Worm (Caenorhabditis elegans) whole organism, young adult: ENCODE measurements around the gene fntb-1.

Experiments
- B0336.3 ChIP-seq: fragments of 200-800 bp; sonication (Bioruptor generic); IDR thresholded peaks from 2 replicates; pipeline ENCODE4 v1.3.6; 2022; ENCODE audit warnings: missing genetic modification characterization, missing compliant biosample characterization
- C06A6.2 ChIP-seq: fragments of 200-800 bp; sonication (Bioruptor generic); conservative IDR thresholded peaks from 2 replicates; pipeline ENCODE4 v1.3.6; 2022; ENCODE audit warnings: missing genetic modification characterization, missing compliant biosample characterization
- F22D6.2 ChIP-seq: sonication (generic microtip); optimal IDR thresholded peaks from 2 replicates; lab custom pipeline; 2016; ENCODE audit warnings: mild to moderate bottlenecking, missing genetic modification characterization, missing compliant biosample characterization
- F33H1.4 ChIP-seq: fragments of 200-800 bp; sonication (Bioruptor generic); IDR thresholded peaks from 2 replicates; pipeline ENCODE4 v1.3.6; 2022; ENCODE audit warnings: missing genetic modification reagents, missing genetic modification characterization, missing compliant biosample characterization
- F57A8.1 ChIP-seq: fragments of 200-800 bp; sonication (Bioruptor generic); optimal IDR thresholded peaks from 2 replicates; lab custom pipeline; 2018; ENCODE audit warnings: mild to moderate bottlenecking, missing genetic modification characterization, moderate library complexity, missing compliant biosample characterization
- Y95B8A.8 ChIP-seq: fragments of 200-800 bp; sonication (Bioruptor generic); IDR thresholded peaks from 2 replicates; pipeline ENCODE4 v1.3.6; 2022; ENCODE audit warnings: missing genetic modification reagents, missing genetic modification characterization, missing compliant biosample characterization
- aptf-2 ChIP-seq: fragments of 200-800 bp; sonication (Bioruptor generic); conservative IDR thresholded peaks from 2 replicates; pipeline ENCODE4 v1.3.6; 2022; ENCODE audit warnings: missing genetic modification reagents, missing genetic modification characterization, missing compliant biosample characterization
- atf-7 ChIP-seq: sonication (generic microtip); optimal IDR thresholded peaks from 2 replicates; lab custom pipeline; 2017; ENCODE audit warnings: mild to moderate bottlenecking, missing genetic modification characterization, missing compliant biosample characterization
- athp-1 ChIP-seq: sonication (generic microtip); optimal IDR thresholded peaks from 2 replicates; lab custom pipeline; 2017; ENCODE audit warnings: mild to moderate bottlenecking, missing genetic modification characterization, missing compliant biosample characterization
- attf-3 ChIP-seq: fragments of 200-800 bp; sonication (Bioruptor generic); conservative IDR thresholded peaks from 2 replicates; pipeline ENCODE4 v1.3.6; 2022; ENCODE audit warnings: missing genetic modification reagents, missing genetic modification characterization, missing compliant biosample characterization
- attf-6 ChIP-seq: fragments of 200-800 bp; sonication (Bioruptor generic); IDR thresholded peaks from 2 replicates; pipeline ENCODE4 v1.3.6; 2022; ENCODE audit warnings: missing genetic modification reagents, missing genetic modification characterization, missing compliant biosample characterization
- ccch-3 ChIP-seq: fragments of 200-800 bp; sonication (Bioruptor generic); optimal IDR thresholded peaks from 2 replicates; lab custom pipeline; 2018; ENCODE audit warnings: mild to moderate bottlenecking, missing genetic modification characterization, missing compliant biosample characterization
- cebp-2 ChIP-seq: fragments of 200-800 bp; sonication (Bioruptor generic); IDR thresholded peaks from 2 replicates; pipeline ENCODE4 v1.3.6; 2022; ENCODE audit warnings: missing genetic modification characterization, missing compliant biosample characterization
- ceh-100 ChIP-seq: fragments of 200-800 bp; sonication (Bioruptor generic); IDR thresholded peaks from 2 replicates; pipeline ENCODE4 v1.3.6; 2022; ENCODE audit warnings: missing genetic modification reagents, missing genetic modification characterization, missing compliant biosample characterization
- ceh-27 ChIP-seq: fragments of 200-800 bp; sonication (Bioruptor generic); optimal IDR thresholded peaks from 2 replicates; lab custom pipeline; 2018; ENCODE audit warnings: mild to moderate bottlenecking, missing genetic modification characterization, moderate library complexity, missing compliant biosample characterization
- ceh-40 ChIP-seq: fragments of 200-800 bp; sonication (Bioruptor generic); IDR thresholded peaks from 2 replicates; pipeline ENCODE4 v1.3.6; 2022; ENCODE audit warnings: missing genetic modification characterization, missing compliant biosample characterization
- chd-7 ChIP-seq: sonication (generic microtip); optimal IDR thresholded peaks from 2 replicates; lab custom pipeline; 2016; ENCODE audit warnings: mild to moderate bottlenecking, missing genetic modification characterization, moderate library complexity, missing compliant biosample characterization
- die-1 ChIP-seq: sonication (generic microtip); optimal IDR thresholded peaks from 2 replicates; lab custom pipeline; 2016; ENCODE audit warnings: missing genotype, mild to moderate bottlenecking, missing genetic modification characterization, missing compliant biosample characterization
- dox-1 ChIP-seq: fragments of 200-800 bp; sonication (Bioruptor generic); IDR thresholded peaks from 2 replicates; pipeline ENCODE4 v1.3.6; 2022; ENCODE audit warnings: missing genetic modification reagents, missing genetic modification characterization, missing compliant biosample characterization
- egl-18 ChIP-seq: fragments of 200-800 bp; sonication (Bioruptor generic); IDR thresholded peaks from 2 replicates; pipeline ENCODE4 v1.3.6; 2022; ENCODE audit warnings: missing genetic modification reagents, missing genetic modification characterization, missing compliant biosample characterization
- egl-44 ChIP-seq: fragments of 200-800 bp; sonication (Bioruptor generic); IDR thresholded peaks from 2 replicates; pipeline ENCODE4 v1.3.6; 2022; ENCODE audit warnings: missing genetic modification reagents, missing genetic modification characterization, missing compliant biosample characterization
- ekl-4 ChIP-seq: fragments of 200-800 bp; sonication (Bioruptor generic); IDR thresholded peaks from 2 replicates; pipeline ENCODE4 v1.3.6; 2022; ENCODE audit warnings: missing genetic modification reagents, missing genetic modification characterization, missing compliant biosample characterization
- ets-4 ChIP-seq: fragments of 200-800 bp; sonication (Bioruptor generic); optimal IDR thresholded peaks from 2 replicates; lab custom pipeline; 2018; ENCODE audit warnings: mild to moderate bottlenecking, missing genetic modification characterization, missing compliant biosample characterization
- gei-17 ChIP-seq: fragments of 200-800 bp; sonication (Bioruptor generic); optimal IDR thresholded peaks from 2 replicates; lab custom pipeline; 2018; ENCODE audit warnings: mild to moderate bottlenecking, missing genetic modification characterization, missing compliant biosample characterization
- hlh-12 ChIP-seq: sonication (generic microtip); optimal IDR thresholded peaks from 2 replicates; lab custom pipeline; 2016; ENCODE audit warnings: missing genetic modification characterization, missing compliant biosample characterization
- hmg-1.2 ChIP-seq: fragments of 200-800 bp; sonication (Bioruptor generic); IDR thresholded peaks from 2 replicates; pipeline ENCODE4 v1.3.6; 2022; ENCODE audit warnings: missing genetic modification reagents, missing genetic modification characterization, missing compliant biosample characterization
- hmg-20 ChIP-seq: fragments of 200-800 bp; sonication (Bioruptor generic); IDR thresholded peaks from 2 replicates; pipeline ENCODE4 v1.3.6; 2022; ENCODE audit warnings: missing genetic modification reagents, missing genetic modification characterization, missing compliant biosample characterization
- hsf-1 ChIP-seq: fragments of 200-800 bp; sonication (Bioruptor generic); IDR thresholded peaks from 2 replicates; pipeline ENCODE4 v1.3.6; 2022; ENCODE audit warnings: missing genetic modification reagents, missing genetic modification characterization, missing compliant biosample characterization
- lin-26 ChIP-seq: fragments of 200-800 bp; sonication (Bioruptor generic); IDR thresholded peaks from 2 replicates; pipeline ENCODE4 v1.3.6; 2022; ENCODE audit warnings: missing genetic modification reagents, missing genetic modification characterization, missing compliant biosample characterization
- lsl-1 ChIP-seq: fragments of 200-800 bp; sonication (Bioruptor generic); optimal IDR thresholded peaks from 2 replicates; lab custom pipeline; 2018; ENCODE audit warnings: mild to moderate bottlenecking, missing genetic modification characterization, moderate library complexity, missing compliant biosample characterization
- madf-10 ChIP-seq: sonication (generic microtip); optimal IDR thresholded peaks from 2 replicates; lab custom pipeline; 2016; ENCODE audit warnings: mild to moderate bottlenecking, missing genetic modification characterization, missing compliant biosample characterization
- madf-8 ChIP-seq: fragments of 200-800 bp; sonication (Bioruptor generic); conservative IDR thresholded peaks from 2 replicates; pipeline ENCODE4 v1.3.6; 2022; ENCODE audit warnings: missing genetic modification reagents, missing genetic modification characterization, missing compliant biosample characterization
- mes-4 ChIP-seq: sonication (generic microtip); optimal IDR thresholded peaks from 2 replicates; lab custom pipeline; 2016; ENCODE audit warnings: missing genotype, missing genetic modification characterization, missing compliant biosample characterization
- nfya-2 ChIP-seq: fragments of 200-800 bp; sonication (Bioruptor generic); IDR thresholded peaks from 2 replicates; pipeline ENCODE4 v1.3.6; 2022; ENCODE audit warnings: missing genetic modification reagents, missing genetic modification characterization, missing compliant biosample characterization
- nhr-80 ChIP-seq: sonication (generic microtip); optimal IDR thresholded peaks from 2 replicates; lab custom pipeline; 2016; ENCODE audit warnings: missing genetic modification characterization, missing compliant biosample characterization
- pbrm-1 ChIP-seq: fragments of 200-800 bp; sonication (Bioruptor generic); IDR thresholded peaks from 2 replicates; pipeline ENCODE4 v1.3.6; 2022; ENCODE audit warnings: missing genetic modification reagents, missing genetic modification characterization, missing compliant biosample characterization
- rcor-1 ChIP-seq: fragments of 200-800 bp; sonication (Bioruptor generic); IDR thresholded peaks from 2 replicates; pipeline ENCODE4 v1.3.6; 2022; ENCODE audit warnings: missing genetic modification reagents, missing genetic modification characterization, missing compliant biosample characterization
- snpc-1.1 ChIP-seq: sonication (generic microtip); optimal IDR thresholded peaks from 2 replicates; lab custom pipeline; 2017; ENCODE audit warnings: missing genetic modification characterization, mild to moderate bottlenecking, missing compliant biosample characterization, antibody characterized with exemption, moderate library complexity, missing genotype, missing genetic modification reagents; ENCODE audit not compliant: insufficient read depth
- snpc-3.4 ChIP-seq: sonication (generic microtip); optimal IDR thresholded peaks from 2 replicates; lab custom pipeline; 2017; ENCODE audit warnings: missing genetic modification characterization, mild to moderate bottlenecking, missing compliant biosample characterization, antibody characterized with exemption, moderate library complexity, missing genotype, missing genetic modification reagents
- snpc-4 ChIP-seq, 5 experiments: fragments of 150-350 bp in 1 of 5; sonication (generic microtip) in 4 of 5; optimal IDR thresholded peaks; 2 replicates each; lab custom pipeline; 2014 to 2018; ENCODE audit warnings: missing genetic modification characterization in 5 of 5, missing biosample characterization in 3 of 5, antibody characterized with exemption in 2 of 5, mild to moderate bottlenecking in 2 of 5, missing compliant biosample characterization in 2 of 5, missing genotype in 2 of 5, moderate library complexity in 2 of 5, missing genetic modification reagents in 1 of 5
- tbp1 ChIP-seq: fragments of 200-800 bp; sonication (Bioruptor generic); optimal IDR thresholded peaks from 2 replicates; lab custom pipeline; 2018; ENCODE audit warnings: mild to moderate bottlenecking, missing genetic modification characterization, missing compliant biosample characterization
- tlf-1 ChIP-seq: fragments of 200-800 bp; sonication (Bioruptor generic); optimal IDR thresholded peaks from 2 replicates; lab custom pipeline; 2018; ENCODE audit warnings: mild to moderate bottlenecking, missing genetic modification characterization, missing compliant biosample characterization
- xnd-1 ChIP-seq: sonication (generic microtip); optimal IDR thresholded peaks from 2 replicates; lab custom pipeline; 2016; ENCODE audit warnings: missing genotype, missing genetic modification reagents, missing genetic modification characterization, missing compliant biosample characterization
- ztf-18 ChIP-seq: sonication (generic microtip); optimal IDR thresholded peaks from 2 replicates; lab custom pipeline; 2016; ENCODE audit warnings: missing genotype, mild to moderate bottlenecking, missing genetic modification characterization, missing compliant biosample characterization

Gene fntb-1

DNA sequence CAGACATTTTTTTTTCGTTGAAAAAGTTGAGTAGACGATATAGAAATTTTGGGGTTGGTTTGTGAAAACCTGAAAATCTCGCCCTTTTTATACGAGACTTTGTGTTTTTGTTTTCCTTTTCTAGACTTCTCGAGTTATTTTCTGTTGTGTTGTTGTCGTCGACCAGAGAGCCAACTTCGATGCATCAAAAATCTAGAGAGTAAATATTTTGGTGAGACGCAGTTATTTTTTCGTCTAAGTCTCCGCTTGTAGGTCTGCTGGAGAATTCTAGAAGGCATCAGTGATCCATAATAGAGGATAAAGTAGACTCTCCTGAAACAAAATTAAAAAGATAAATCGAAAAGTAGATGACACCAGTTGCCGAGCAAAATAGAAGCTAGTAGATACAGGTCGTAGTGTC, 16.9 kb downstream of the fntb-1 start, which contains the start of gene F08H9.4:
Gene F08H9.4, minus strand, starts transcription at position 61 of the 400 bp plus-strand sequence.
- TF ChIP-seq hmg-1.2 (GFP tag; lab: Robert Waterston, UW), result no peak

DNA sequence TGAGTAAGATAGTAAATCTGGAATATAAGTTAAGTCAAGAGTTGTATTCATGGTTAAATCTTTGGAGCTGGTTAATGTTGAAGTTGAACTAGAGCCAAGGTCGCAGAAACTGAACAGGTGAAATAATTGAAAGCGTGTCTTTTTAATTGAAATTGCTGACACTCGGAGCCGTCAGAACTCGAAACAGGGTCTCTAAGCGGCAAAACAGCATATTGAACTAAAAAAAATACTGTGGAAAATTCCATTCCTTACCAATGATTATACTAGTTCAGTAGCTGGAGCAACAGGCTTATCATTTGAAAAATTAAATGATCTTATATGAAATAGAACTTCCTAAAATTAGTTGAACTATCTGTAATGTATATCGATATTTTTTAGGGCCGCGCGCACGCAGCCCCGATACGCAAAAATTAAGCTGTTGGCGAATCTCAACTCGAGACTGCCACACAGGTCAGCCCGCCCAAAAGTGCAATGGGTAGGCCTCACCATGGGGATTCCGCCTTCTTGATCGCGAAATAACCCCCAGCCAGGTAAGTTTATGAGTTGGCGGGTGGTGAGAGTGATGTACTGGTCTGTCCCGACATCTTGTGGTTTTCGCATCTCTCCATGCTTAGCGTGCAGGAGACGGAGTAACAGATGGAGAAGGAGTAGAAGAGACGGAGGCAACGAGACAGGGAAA, 20.9 kb downstream of the fntb-1 start, which contains the start of gene srz-97:
Gene srz-97, minus strand, starts transcription at position 51 of the 679 bp plus-strand sequence.
- TF ChIP-seq tbp1 (GFP tag; lab: Kevin White, UChicago) (peak; percentile 74), pbrm-1 (GFP tag; lab: Robert Waterston, UW) (peak; percentile 79), mes-4 (tag; lab: Kevin White, UChicago) (peak; percentile 17), lsl-1 (peak; percentile 59), C06A6.2 (GFP tag; lab: Robert Waterston, UW) (no peak), xnd-1 (tag; lab: Kevin White, UChicago) (peak; percentile 21), nhr-80 (tag; lab: Kevin White, UChicago) (no peak), die-1 (tag; lab: Kevin White, UChicago) (peak; percentile 32), ceh-27 (GFP tag; lab: Kevin White, UChicago) (no peak), athp-1 (peak; percentile 15), rcor-1 (GFP tag; lab: Robert Waterston, UW) (peak; percentile 81), ccch-3 (GFP tag; lab: Kevin White, UChicago) (no peak), ztf-18 (peak; percentile 27), hsf-1 (0 out of 2 replicates have a peak, but pooled peaks have one; percentile 25), atf-7 (tag; lab: Kevin White, UChicago) (no peak), hmg-20 (GFP tag; lab: Robert Waterston, UW) (0 out of 2 replicates have a peak, but pooled peaks have one; percentile 45), F57A8.1 (GFP tag; lab: Kevin White, UChicago) (no peak), attf-6 (GFP tag; lab: Robert Waterston, UW) (peak; percentile 84), Y95B8A.8 (GFP tag; lab: Robert Waterston, UW) (peak; percentile 83; the same call in 1 of the 2 replicates), snpc-4 (GFP tag; optimal IDR thresholded peaks at IDR 0.05; lab: Kevin White, UChicago) (peak; percentile 94), snpc-4 (tag; optimal IDR thresholded peaks at IDR 0.05; lab: Kevin White, UChicago) (peak; percentile 93 to 99 (median 98)), lin-26 (GFP tag; lab: Robert Waterston, UW) (peak; percentile 68; the same call in 1 of the 2 replicates), egl-18 (GFP tag; lab: Robert Waterston, UW) (no peak), aptf-2 (GFP tag; lab: Robert Waterston, UW) (peak; percentile 64; the same call in 1 of the 2 replicates), chd-7 (tag; lab: Kevin White, UChicago) (peak; percentile 34), F33H1.4 (GFP tag; lab: Robert Waterston, UW) (peak; percentile 35; the same call in 1 of the 2 replicates), ets-4 (GFP tag; lab: Kevin White, UChicago) (no peak), ceh-40 (GFP tag; lab: Robert Waterston, UW) (0 out of 2 replicates have a peak, but pooled peaks have one; percentile 15), dox-1 (GFP tag; lab: Robert Waterston, UW) (peak; percentile 88), snpc-1.1 (tag; lab: Kevin White, UChicago) (peak; percentile 93), B0336.3 (peak; percentile 62), gei-17 (GFP tag; lab: Kevin White, UChicago) (no peak), nfya-2 (GFP tag; lab: Robert Waterston, UW) (no peak), tlf-1 (no peak), madf-8 (GFP tag; lab: Robert Waterston, UW) (peak; percentile 46), ceh-100 (0 out of 2 replicates have a peak, but pooled peaks have one; percentile 42), hlh-12 (no peak), F22D6.2 (tag; lab: Kevin White, UChicago) (no peak), ekl-4 (GFP tag; lab: Robert Waterston, UW) (peak; percentile 37; the same call in 1 of the 2 replicates), attf-3 (GFP tag; lab: Robert Waterston, UW) (no peak), snpc-3.4 (tag; lab: Kevin White, UChicago) (peak; percentile 39), cebp-2 (no peak), madf-10 (tag; lab: Kevin White, UChicago) (peak; percentile 12), egl-44 (GFP tag; lab: Robert Waterston, UW) (0 out of 2 replicates have a peak, but pooled peaks have one; percentile 29)
